Worm (Caenorhabditis elegans) whole organism, young adult: Measurements from ENCODE around the gene nspc-4.

Experiments used
- B0019.2 ChIP-seq: fragments of 200-800 bp; sonication (Bioruptor generic); conservative IDR thresholded peaks from 2 replicates; pipeline ENCODE4 v1.3.6; 2022; ENCODE audit warnings: missing genetic modification reagents, missing genetic modification characterization, missing compliant biosample characterization
- B0035.1 ChIP-seq: sonication (generic microtip); optimal IDR thresholded peaks from 2 replicates; lab custom pipeline; 2016; ENCODE audit warnings: missing genetic modification characterization, mild to moderate bottlenecking, missing compliant biosample characterization, missing genotype, missing genetic modification reagents
- D2030.7 ChIP-seq: fragments of 200-800 bp; sonication (Bioruptor generic); IDR thresholded peaks from 2 replicates; pipeline ENCODE4 v1.3.6; 2022; ENCODE audit warnings: missing genetic modification reagents, missing genetic modification characterization, missing compliant biosample characterization
- F10E7.11 ChIP-seq: sonication (generic microtip); optimal IDR thresholded peaks from 2 replicates; lab custom pipeline; 2017; ENCODE audit warnings: mild to moderate bottlenecking, missing genetic modification characterization, moderate library complexity, missing compliant biosample characterization
- F33H1.4 ChIP-seq: fragments of 200-800 bp; sonication (Bioruptor generic); IDR thresholded peaks from 2 replicates; pipeline ENCODE4 v1.3.6; 2022; ENCODE audit warnings: missing genetic modification reagents, missing genetic modification characterization, missing compliant biosample characterization
- F39B2.1 ChIP-seq: fragments of 200-800 bp; sonication (Bioruptor generic); IDR thresholded peaks from 2 replicates; pipeline ENCODE4 v1.3.6; 2022; ENCODE audit warnings: missing genetic modification reagents, missing genetic modification characterization, missing compliant biosample characterization
- F52B5.7 ChIP-seq: sonication (generic microtip); optimal IDR thresholded peaks from 2 replicates; lab custom pipeline; 2016; ENCODE audit warnings: mild to moderate bottlenecking, missing genetic modification characterization, missing compliant biosample characterization
- F57A8.1 ChIP-seq: fragments of 200-800 bp; sonication (Bioruptor generic); optimal IDR thresholded peaks from 2 replicates; lab custom pipeline; 2018; ENCODE audit warnings: mild to moderate bottlenecking, missing genetic modification characterization, moderate library complexity, missing compliant biosample characterization
- ama-1 ChIP-seq, 3 experiments: fragments of 150-350 bp in 1 of 3; sonication (generic microtip) in 2 of 3; optimal IDR thresholded peaks; 2 replicates each; lab custom pipeline; 2014 to 2018; ENCODE audit warnings: missing biosample characterization in 2 of 3, missing genetic modification characterization in 2 of 3, missing genetic modification reagents in 2 of 3
- athp-1 ChIP-seq: sonication (generic microtip); optimal IDR thresholded peaks from 2 replicates; lab custom pipeline; 2017; ENCODE audit warnings: mild to moderate bottlenecking, missing genetic modification characterization, missing compliant biosample characterization
- attf-6 ChIP-seq: fragments of 200-800 bp; sonication (Bioruptor generic); IDR thresholded peaks from 2 replicates; pipeline ENCODE4 v1.3.6; 2022; ENCODE audit warnings: missing genetic modification reagents, missing genetic modification characterization, missing compliant biosample characterization
- ceh-27 ChIP-seq: fragments of 200-800 bp; sonication (Bioruptor generic); optimal IDR thresholded peaks from 2 replicates; lab custom pipeline; 2018; ENCODE audit warnings: mild to moderate bottlenecking, missing genetic modification characterization, moderate library complexity, missing compliant biosample characterization
- ceh-40 ChIP-seq: fragments of 200-800 bp; sonication (Bioruptor generic); IDR thresholded peaks from 2 replicates; pipeline ENCODE4 v1.3.6; 2022; ENCODE audit warnings: missing genetic modification characterization, missing compliant biosample characterization
- dpff-1 ChIP-seq: sonication (generic microtip); optimal IDR thresholded peaks from 2 replicates; lab custom pipeline; 2017; ENCODE audit warnings: mild to moderate bottlenecking, missing genetic modification characterization, missing compliant biosample characterization
- egrh-3 ChIP-seq: fragments of 200-800 bp; sonication (Bioruptor generic); IDR thresholded peaks from 2 replicates; pipeline ENCODE4 v1.3.6; 2022; ENCODE audit warnings: missing genetic modification reagents, missing genetic modification characterization, missing compliant biosample characterization
- hmg-20 ChIP-seq: fragments of 200-800 bp; sonication (Bioruptor generic); IDR thresholded peaks from 2 replicates; pipeline ENCODE4 v1.3.6; 2022; ENCODE audit warnings: missing genetic modification reagents, missing genetic modification characterization, missing compliant biosample characterization
- hrde-1 ChIP-seq: sonication (generic microtip); optimal IDR thresholded peaks from 2 replicates; lab custom pipeline; 2016; ENCODE audit warnings: missing genetic modification characterization, mild to moderate bottlenecking, missing compliant biosample characterization, moderate library complexity, missing genotype, missing genetic modification reagents, borderline replicate concordance
- lag-1 ChIP-seq: fragments of 200-800 bp; sonication (Bioruptor generic); IDR thresholded peaks from 2 replicates; pipeline ENCODE4 v1.3.6; 2022; ENCODE audit warnings: missing genetic modification reagents, missing genetic modification characterization, missing compliant biosample characterization
- lin-54 ChIP-seq: fragments of 200-800 bp; sonication (Bioruptor generic); optimal IDR thresholded peaks from 2 replicates; lab custom pipeline; 2018; ENCODE audit warnings: mild to moderate bottlenecking, missing genetic modification characterization, missing compliant biosample characterization
- lsl-1 ChIP-seq: fragments of 200-800 bp; sonication (Bioruptor generic); optimal IDR thresholded peaks from 2 replicates; lab custom pipeline; 2018; ENCODE audit warnings: mild to moderate bottlenecking, missing genetic modification characterization, moderate library complexity, missing compliant biosample characterization
- lsy-27 ChIP-seq: sonication (generic microtip); optimal IDR thresholded peaks from 2 replicates; lab custom pipeline; 2017; ENCODE audit warnings: missing genetic modification characterization, mild to moderate bottlenecking, missing compliant biosample characterization, antibody characterized with exemption, missing genotype, borderline replicate concordance; ENCODE audit not compliant: insufficient read depth
- madf-6 ChIP-seq: fragments of 200-800 bp; sonication (Bioruptor generic); IDR thresholded peaks from 2 replicates; pipeline ENCODE4 v1.3.6; 2022; ENCODE audit warnings: missing genetic modification reagents, missing genetic modification characterization, missing compliant biosample characterization
- nfyb-1 ChIP-seq: fragments of 200-800 bp; sonication (Bioruptor generic); IDR thresholded peaks from 2 replicates; pipeline ENCODE4 v1.3.6; 2022; ENCODE audit warnings: missing genetic modification reagents, missing genetic modification characterization, missing compliant biosample characterization
- nhr-80 ChIP-seq: sonication (generic microtip); optimal IDR thresholded peaks from 2 replicates; lab custom pipeline; 2016; ENCODE audit warnings: missing genetic modification characterization, missing compliant biosample characterization
- pbrm-1 ChIP-seq: fragments of 200-800 bp; sonication (Bioruptor generic); IDR thresholded peaks from 2 replicates; pipeline ENCODE4 v1.3.6; 2022; ENCODE audit warnings: missing genetic modification reagents, missing genetic modification characterization, missing compliant biosample characterization
- rpc-1 ChIP-seq, 2 experiments: fragments of 150-350 bp in 1 of 2; sonication (generic microtip) in 1 of 2; optimal IDR thresholded peaks; 2 replicates each; lab custom pipeline; 2014 to 2018; ENCODE audit warnings: missing biosample characterization in 1 of 2, missing genetic modification characterization in 1 of 2, missing genetic modification reagents in 1 of 2, missing genotype in 1 of 2
- sdz-38 ChIP-seq: sonication (generic microtip); optimal IDR thresholded peaks from 2 replicates; lab custom pipeline; 2016; ENCODE audit warnings: missing genotype, missing genetic modification characterization, missing compliant biosample characterization
- snpc-1.3 ChIP-seq: sonication (generic microtip); optimal IDR thresholded peaks from 2 replicates; lab custom pipeline; 2017; ENCODE audit warnings: missing genetic modification characterization, mild to moderate bottlenecking, missing compliant biosample characterization, antibody characterized with exemption, moderate library complexity, missing genotype, missing genetic modification reagents; ENCODE audit not compliant: insufficient read depth
- xnd-1 ChIP-seq: sonication (generic microtip); optimal IDR thresholded peaks from 2 replicates; lab custom pipeline; 2016; ENCODE audit warnings: missing genotype, missing genetic modification reagents, missing genetic modification characterization, missing compliant biosample characterization
- zfh-2 ChIP-seq: fragments of 200-800 bp; sonication (Bioruptor generic); conservative IDR thresholded peaks from 2 replicates; pipeline ENCODE4 v1.3.6; 2022; ENCODE audit warnings: missing genetic modification reagents, missing genetic modification characterization, missing compliant biosample characterization
- ztf-18 ChIP-seq: sonication (generic microtip); optimal IDR thresholded peaks from 2 replicates; lab custom pipeline; 2016; ENCODE audit warnings: missing genotype, mild to moderate bottlenecking, missing genetic modification characterization, missing compliant biosample characterization
- ztf-26 ChIP-seq: sonication (generic microtip); optimal IDR thresholded peaks from 2 replicates; lab custom pipeline; 2017; ENCODE audit warnings: missing genetic modification characterization, missing compliant biosample characterization

Gene nspc-4

ce11 chrX:8566521-8567032, 28.4 kb upstream of the nspc-4 start:
- TF ChIP-seq F52B5.7 (tag; lab: Kevin White, UChicago) (no peak), attf-6 (GFP tag; lab: Robert Waterston, UW) (no peak), rpc-1 (optimal IDR thresholded peaks at IDR 0.05; lab: Kevin White, UChicago) (no peak), rpc-1 (tag; optimal IDR thresholded peaks at IDR 0.05; lab: Kevin White, UChicago) (no peak), egrh-3 (no peak), lag-1 (GFP tag; lab: Robert Waterston, UW) (no peak), ceh-40 (no peak), sdz-38 (tag; lab: Kevin White, UChicago) (no peak), lin-54 (no peak), xnd-1 (no peak), ztf-18 (no peak)

ce11 chrX:8565810-8566416, 27.8 kb upstream of the nspc-4 start:
- no peak for TF ChIP-seq ceh-27 (GFP tag; lab: Kevin White, UChicago)
- TF ChIP-seq nfyb-1 (GFP tag; lab: Robert Waterston, UW), result 0 out of 2 replicates have a peak, but pooled peaks have one; percentile 42

ce11 chrX:8564451-8564795, 26.3 kb upstream of the nspc-4 start:
- TF ChIP-seq lsl-1 (GFP tag; lab: Kevin White, UChicago) (no peak), F10E7.11 (tag; lab: Kevin White, UChicago) (no peak), F39B2.1 (GFP tag; lab: Robert Waterston, UW) (no peak), B0019.2 (GFP tag; lab: Robert Waterston, UW) (no peak), ceh-27 (GFP tag; lab: Kevin White, UChicago) (no peak), athp-1 (tag; lab: Kevin White, UChicago) (no peak), F52B5.7 (tag; lab: Kevin White, UChicago) (no peak), F57A8.1 (GFP tag; lab: Kevin White, UChicago) (no peak), snpc-1.3 (tag; lab: Kevin White, UChicago) (no peak), hmg-20 (GFP tag; lab: Robert Waterston, UW) (no peak), zfh-2 (GFP tag; lab: Robert Waterston, UW) (no peak), D2030.7 (GFP tag; lab: Robert Waterston, UW) (no peak), madf-6 (GFP tag; lab: Robert Waterston, UW) (no peak), B0035.1 (no peak), F33H1.4 (no peak), ztf-26 (no peak), hrde-1 (no peak), ama-1 (optimal IDR thresholded peaks at IDR 0.05; lab: Kevin White, UChicago) (no peak), ama-1 (GFP tag; optimal IDR thresholded peaks at IDR 0.05; lab: Kevin White, UChicago) (no peak), lsy-27 (tag; lab: Kevin White, UChicago) (no peak), pbrm-1 (GFP tag; lab: Robert Waterston, UW) (no peak)

- TF ChIP-seq nhr-80 (tag; lab: Kevin White, UChicago) (peak; percentile 60), dpff-1 (tag; lab: Kevin White, UChicago) (no peak), B0035.1 (no peak)
Measured at ce11 chrX:8563663-8564450, 25.7 kb upstream of the nspc-4 start.
